Worm (Caenorhabditis elegans) whole organism, L1 larva: Measurements from ENCODE around the gene Y56A3A.33.

Source experiments
- C04F5.9 ChIP-seq: sonication (generic microtip); optimal IDR thresholded peaks from 2 replicates; lab custom pipeline; 2016; ENCODE audit warnings: missing genetic modification characterization, missing compliant biosample characterization
- Y116A8C.19 ChIP-seq: sonication (generic microtip); optimal IDR thresholded peaks from 2 replicates; lab custom pipeline; 2016; ENCODE audit warnings: missing compliant biosample characterization, missing genetic modification characterization, borderline replicate concordance
- aha-1 ChIP-seq: fragments of 150-350 bp; optimal IDR thresholded peaks from 2 replicates; lab custom pipeline; 2014; ENCODE audit warnings: missing biosample characterization, missing genetic modification characterization
- blmp-1 ChIP-seq: fragments of 150-350 bp; optimal IDR thresholded peaks from 2 replicates; lab custom pipeline; 2014; ENCODE audit warnings: missing biosample characterization, missing genetic modification characterization
- ceh-8 ChIP-seq: fragments of 200-800 bp; sonication (Bioruptor generic); optimal IDR thresholded peaks from 2 replicates; lab custom pipeline; 2018; ENCODE audit warnings: mild to moderate bottlenecking, missing genetic modification characterization, moderate library complexity, missing compliant biosample characterization
- ceh-82 ChIP-seq, 3 experiments: fragments of 150-350 bp in 1 of 3; sonication (generic microtip) in 2 of 3; optimal IDR thresholded peaks; 2 replicates each; lab custom pipeline; 2014 to 2017; ENCODE audit warnings: missing biosample characterization in 3 of 3, missing genetic modification characterization in 3 of 3
- ceh-88 ChIP-seq: fragments of 200-800 bp; sonication (Bioruptor generic); IDR thresholded peaks from 2 replicates; pipeline ENCODE4 v1.3.6; 2022; ENCODE audit warnings: missing genetic modification characterization, missing compliant biosample characterization
- dpl-1 ChIP-seq, 3 experiments: fragments of 150-350 bp in 2 of 3; sonication (generic microtip) in 1 of 3; optimal IDR thresholded peaks; 2 replicates each; lab custom pipeline; 2014 to 2017; ENCODE audit warnings: missing biosample characterization in 3 of 3, missing genetic modification characterization in 3 of 3, missing genetic modification reagents in 3 of 3
- dsc-1 ChIP-seq: sonication (generic microtip); optimal IDR thresholded peaks from 2 replicates; lab custom pipeline; 2016; ENCODE audit warnings: mild to moderate bottlenecking, missing genetic modification characterization, missing compliant biosample characterization
- efl-1 ChIP-seq, 4 experiments: fragments of 150-350 bp; optimal IDR thresholded peaks in 3 of 4; peaks in 1 of 4; 1 replicate in 1 of 4; 2 replicates in 3 of 4; lab custom pipeline; 2014; ENCODE audit warnings: missing biosample characterization in 2 of 4, missing genetic modification characterization in 2 of 4, missing genetic modification reagents in 2 of 4
- egl-13 ChIP-seq: sonication (generic microtip); optimal IDR thresholded peaks from 2 replicates; lab custom pipeline; 2016; ENCODE audit warnings: missing genotype, missing genetic modification reagents, missing genetic modification characterization, missing compliant biosample characterization
- elt-3 ChIP-seq, 6 experiments: fragments of 150-350 bp in 1 of 6; sonication (generic microtip); optimal IDR thresholded peaks; 2 replicates each; lab custom pipeline; 2017 to 2018; ENCODE audit warnings: missing biosample characterization in 6 of 6, missing genetic modification characterization in 6 of 6, inconsistent platforms in 1 of 6
- fkh-8 ChIP-seq: sonication (generic microtip); optimal IDR thresholded peaks from 2 replicates; lab custom pipeline; 2016; ENCODE audit warnings: mild to moderate bottlenecking, missing genetic modification characterization, missing compliant biosample characterization
- grh-1 ChIP-seq: fragments of 200-800 bp; sonication (Bioruptor generic); IDR thresholded peaks from 2 replicates; pipeline ENCODE4 v1.3.6; 2022; ENCODE audit warnings: missing genetic modification reagents, missing genetic modification characterization, missing compliant biosample characterization
- hlh-17 ChIP-seq: fragments of 200-800 bp; sonication (Bioruptor generic); optimal IDR thresholded peaks from 2 replicates; lab custom pipeline; 2018; ENCODE audit warnings: missing genetic modification characterization, mild to moderate bottlenecking, missing compliant biosample characterization, moderate library complexity, borderline replicate concordance
- hpl-2 ChIP-seq: fragments of 150-350 bp; optimal IDR thresholded peaks from 2 replicates; lab custom pipeline; 2014; ENCODE audit warnings: missing biosample characterization, missing genetic modification reagents, missing genetic modification characterization
- irx-1 ChIP-seq: sonication (generic microtip); optimal IDR thresholded peaks from 2 replicates; lab custom pipeline; 2016; ENCODE audit warnings: missing genetic modification characterization, missing compliant biosample characterization
- isw-1 ChIP-seq: fragments of 200-800 bp; sonication (Bioruptor generic); IDR thresholded peaks from 2 replicates; pipeline ENCODE4 v1.3.6; 2022; ENCODE audit warnings: missing genetic modification characterization, missing compliant biosample characterization
- jun-1 ChIP-seq: fragments of 150-350 bp; optimal IDR thresholded peaks from 2 replicates; lab custom pipeline; 2014; ENCODE audit warnings: missing biosample characterization, missing genetic modification reagents, missing genetic modification characterization
- lin-14 ChIP-seq: fragments of 200-800 bp; sonication (Bioruptor generic); optimal IDR thresholded peaks from 2 replicates; lab custom pipeline; 2018; ENCODE audit warnings: mild to moderate bottlenecking, missing genetic modification characterization, moderate library complexity, missing compliant biosample characterization
- lin-15B ChIP-seq: fragments of 150-350 bp; sonication (generic microtip); optimal IDR thresholded peaks from 3 replicates; lab custom pipeline; 2014; ENCODE audit warnings: missing biosample characterization, missing genetic modification characterization
- lin-39 ChIP-seq: fragments of 150-350 bp; optimal IDR thresholded peaks from 2 replicates; lab custom pipeline; 2014; ENCODE audit warnings: missing biosample characterization, missing genetic modification reagents, missing genetic modification characterization
- lir-3 ChIP-seq: sonication (generic microtip); optimal IDR thresholded peaks from 2 replicates; lab custom pipeline; 2016; ENCODE audit warnings: mild to moderate bottlenecking, missing genetic modification characterization, moderate library complexity, missing compliant biosample characterization; ENCODE audit not compliant: poor library complexity
- mab-9 ChIP-seq: fragments of 200-800 bp; sonication (Bioruptor generic); IDR thresholded peaks from 2 replicates; pipeline ENCODE4 v1.3.6; 2022; ENCODE audit warnings: missing genetic modification reagents, missing genetic modification characterization, missing compliant biosample characterization
- nhr-12 ChIP-seq: sonication (generic microtip); optimal IDR thresholded peaks from 2 replicates; lab custom pipeline; 2017; ENCODE audit warnings: missing biosample characterization, missing genetic modification characterization
- nhr-19 ChIP-seq: fragments of 200-800 bp; sonication (Bioruptor generic); conservative IDR thresholded peaks from 2 replicates; pipeline ENCODE4 v1.3.6; 2022; ENCODE audit warnings: missing genetic modification characterization, missing compliant biosample characterization
- nhr-28 ChIP-seq: fragments of 150-350 bp; optimal IDR thresholded peaks from 2 replicates; lab custom pipeline; 2014; ENCODE audit warnings: missing biosample characterization, missing genetic modification characterization
- nhr-47 ChIP-seq: sonication (generic microtip); optimal IDR thresholded peaks from 2 replicates; lab custom pipeline; 2016; ENCODE audit warnings: mild to moderate bottlenecking, missing genetic modification characterization, moderate library complexity, missing compliant biosample characterization
- nhr-71 ChIP-seq: sonication (generic microtip); optimal IDR thresholded peaks from 2 replicates; lab custom pipeline; 2016; ENCODE audit warnings: mild to moderate bottlenecking, missing genetic modification characterization, moderate library complexity, missing compliant biosample characterization
- nhr-85 ChIP-seq: sonication (generic microtip); peaks from one replicate; lab custom pipeline; 2016; ENCODE audit warnings: missing genetic modification characterization, inconsistent platforms, missing compliant biosample characterization
- skn-1 ChIP-seq: fragments of 150-350 bp; optimal IDR thresholded peaks from 2 replicates; lab custom pipeline; 2014; ENCODE audit warnings: missing biosample characterization, missing genetic modification characterization
- snpc-4 ChIP-seq: fragments of 150-350 bp; optimal IDR thresholded peaks from 2 replicates; lab custom pipeline; 2014; ENCODE audit warnings: missing biosample characterization, missing genetic modification characterization
- swsn-7 ChIP-seq: sonication (generic microtip); optimal IDR thresholded peaks from 2 replicates; lab custom pipeline; 2016; ENCODE audit warnings: missing genetic modification characterization, missing compliant biosample characterization
- tbx-2 ChIP-seq: sonication (generic microtip); optimal IDR thresholded peaks from 2 replicates; lab custom pipeline; 2016; ENCODE audit warnings: missing genetic modification characterization, missing compliant biosample characterization
- unc-130 ChIP-seq: fragments of 150-350 bp; optimal IDR thresholded peaks from 2 replicates; lab custom pipeline; 2017; ENCODE audit warnings: missing biosample characterization, missing genetic modification characterization, inconsistent platforms
- unc-30 ChIP-seq: sonication (generic microtip); optimal IDR thresholded peaks from 2 replicates; lab custom pipeline; 2017; ENCODE audit warnings: missing biosample characterization, missing genetic modification characterization
- unc-62 ChIP-seq: fragments of 150-350 bp; optimal IDR thresholded peaks from 2 replicates; lab custom pipeline; 2014; ENCODE audit warnings: missing biosample characterization, missing genetic modification reagents, missing genetic modification characterization
- unc-98 ChIP-seq: fragments of 200-800 bp; sonication (Bioruptor generic); IDR thresholded peaks from 2 replicates; pipeline ENCODE4 v1.3.6; 2022; ENCODE audit warnings: missing genetic modification characterization, missing compliant biosample characterization
- zag-1 ChIP-seq: fragments of 150-350 bp; optimal IDR thresholded peaks from 2 replicates; lab custom pipeline; 2014; ENCODE audit warnings: missing biosample characterization, missing genetic modification characterization
- ztf-11 ChIP-seq, 2 experiments: sonication (generic microtip); optimal IDR thresholded peaks; 2 replicates each; lab custom pipeline; 2016 to 2017; ENCODE audit warnings: missing genetic modification characterization in 2 of 2, missing biosample characterization in 1 of 2, missing compliant biosample characterization in 1 of 2

Y56A3A.33 gene

DNA sequence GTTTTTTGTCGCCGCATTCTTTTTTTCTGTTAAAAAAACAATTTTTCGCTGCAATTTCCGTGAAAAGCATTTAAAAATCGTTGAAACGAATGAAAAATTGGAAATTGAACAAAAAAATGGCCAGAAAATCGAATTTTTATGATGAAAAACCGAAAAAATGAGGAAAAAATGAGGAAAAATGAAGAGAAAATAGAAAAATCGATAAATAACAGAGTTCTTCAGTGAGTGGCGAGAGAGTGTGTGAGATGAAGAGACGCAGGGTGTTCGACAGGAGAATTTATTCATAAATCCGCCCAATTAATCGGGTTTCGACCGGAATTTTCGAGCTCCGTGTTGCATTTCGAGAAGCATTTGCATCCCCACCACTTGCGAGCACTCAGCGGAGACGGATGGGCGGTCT lies 31.4 kb downstream of the Y56A3A.33 start, which contains the start of gene Y56A3A.28:
Gene Y56A3A.28 (minus strand): TSS at position 33 of the 400 bp plus-strand sequence.
- TF ChIP-seq nhr-85 (tag; lab: Kevin White, UChicago) (no peak), unc-130 (tag; lab: Kevin White, UChicago) (no peak), ceh-8 (no peak), snpc-4 (tag; lab: Kevin White, UChicago) (no peak), nhr-47 (tag; lab: Kevin White, UChicago) (no peak), dpl-1 (GFP tag; optimal IDR thresholded peaks at IDR 0.05; lab: Kevin White, UChicago) (peak in 1 of 3 experiments; percentile 14), blmp-1 (no peak), elt-3 (tag; optimal IDR thresholded peaks at IDR 0.05; lab: Kevin White, UChicago) (no peak), hlh-17 (GFP tag; lab: Kevin White, UChicago) (no peak), unc-62 (no peak), ztf-11 (tag; optimal IDR thresholded peaks at IDR 0.05; lab: Kevin White, UChicago) (no peak), efl-1 (optimal IDR thresholded peaks at IDR 0.05; lab: Kevin White, UChicago) (peak in 1 of 2 experiments; percentile 20), efl-1 (GFP tag; optimal IDR thresholded peaks at IDR 0.05 in 1 of 2; lab: Kevin White, UChicago) (peak in 1 of 2 experiments; percentile 25), fkh-8 (no peak), skn-1 (tag; lab: Kevin White, UChicago) (no peak), nhr-71 (tag; lab: Kevin White, UChicago) (no peak), C04F5.9 (tag; lab: Kevin White, UChicago) (no peak), nhr-12 (no peak)

ce11 chrIII:11967049-11967448 lies 35.7 kb downstream of the Y56A3A.33 start:
- TF ChIP-seq nhr-19 (GFP tag; lab: Robert Waterston, UW) = peak; percentile 81
- TF ChIP-seq grh-1 (GFP tag; lab: Robert Waterston, UW) = peak; percentile 61
- TF ChIP-seq snpc-4 (tag; lab: Kevin White, UChicago) = peak; percentile 13
- peak; percentile 40; the same call in 1 of the 2 replicates for TF ChIP-seq mab-9
- peak; percentile 43; the same call in 1 of the 2 replicates for TF ChIP-seq unc-98 (GFP tag; lab: Robert Waterston, UW)
- peak; percentile 59; the same call in 1 of the 2 replicates for TF ChIP-seq ceh-88 (GFP tag; lab: Robert Waterston, UW)
- TF ChIP-seq, all 84 proteins: peak for 6; not testable (repeated sequence) for 78

- TF ChIP-seq nhr-28 (tag; lab: Kevin White, UChicago) (no peak), ceh-82 (tag; optimal IDR thresholded peaks at IDR 0.05; lab: Kevin White, UChicago) (no peak), irx-1 (no peak), aha-1 (tag; lab: Kevin White, UChicago) (no peak), unc-30 (tag; lab: Kevin White, UChicago) (no peak), unc-98 (GFP tag; lab: Robert Waterston, UW) (no peak), tbx-2 (tag; lab: Kevin White, UChicago) (no peak), fkh-8 (no peak), jun-1 (tag; lab: Kevin White, UChicago) (no peak)
Observed at ce11 chrIII:11960080-11960479, 42.7 kb downstream of the Y56A3A.33 start, which contains the start of gene top-3. top-3 (minus strand) TSS chrIII:11960180.

DNA sequence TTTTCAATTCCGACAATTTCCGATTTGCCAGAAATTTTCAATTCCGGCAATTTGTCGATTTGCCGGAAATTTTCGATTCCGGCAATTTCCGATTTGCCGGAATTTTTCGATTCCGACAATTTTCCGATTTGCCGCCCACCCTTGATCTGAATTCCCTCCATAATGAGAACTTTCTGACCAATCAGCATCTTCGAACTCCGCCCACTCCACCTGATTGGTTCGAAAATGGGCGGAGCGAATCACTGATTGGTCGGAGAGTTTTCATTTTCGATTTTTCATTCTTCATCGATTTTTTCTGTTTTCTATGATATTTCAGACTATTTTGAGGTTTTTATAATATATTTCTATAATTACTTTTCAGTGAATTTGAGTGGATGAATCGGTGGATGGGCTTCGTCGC lies 48.6 kb downstream of the Y56A3A.33 start:
- TF ChIP-seq swsn-7 (tag; lab: Kevin White, UChicago) (no peak), hpl-2 (GFP tag; lab: Kevin White, UChicago) (no peak), zag-1 (tag; lab: Kevin White, UChicago) (no peak), lin-15B (tag; lab: Kevin White, UChicago) (no peak), lin-14 (GFP tag; lab: Kevin White, UChicago) (no peak), lin-39 (tag; lab: Kevin White, UChicago) (no peak), dsc-1 (tag; lab: Kevin White, UChicago) (no peak), isw-1 (GFP tag; lab: Robert Waterston, UW) (no peak), egl-13 (tag; lab: Kevin White, UChicago) (no peak), lir-3 (tag; lab: Kevin White, UChicago) (no peak), Y116A8C.19 (no peak), ceh-88 (GFP tag; lab: Robert Waterston, UW) (no peak), nhr-12 (no peak), blmp-1 (no peak)
